Worm (Caenorhabditis elegans) whole organism, L3 larva: ENCODE data around the gene sri-21.

Experiments
- R02D3.7 ChIP-seq: fragments of 150-350 bp; optimal IDR thresholded peaks from 2 replicates; lab custom pipeline; 2014; ENCODE audit warnings: missing biosample characterization, missing genetic modification characterization
- ZK546.5 ChIP-seq: sonication (generic microtip); optimal IDR thresholded peaks from 2 replicates; lab custom pipeline; 2017; ENCODE audit warnings: missing biosample characterization, missing genetic modification characterization
- aly-2 ChIP-seq: fragments of 150-350 bp; optimal IDR thresholded peaks from 2 replicates; lab custom pipeline; 2014; ENCODE audit warnings: missing biosample characterization, missing genetic modification characterization
- ama-1 ChIP-seq: fragments of 150-350 bp; optimal IDR thresholded peaks from 2 replicates; lab custom pipeline; 2018
- ceh-28 ChIP-seq: fragments of 150-350 bp; optimal IDR thresholded peaks from 2 replicates; lab custom pipeline; 2014; ENCODE audit warnings: missing biosample characterization, missing genetic modification reagents, missing genetic modification characterization
- ceh-9 ChIP-seq: sonication (generic microtip); optimal IDR thresholded peaks from 2 replicates; lab custom pipeline; 2018; ENCODE audit warnings: missing biosample characterization, missing genetic modification characterization
- daf-12 ChIP-seq: fragments of 150-350 bp; optimal IDR thresholded peaks from 2 replicates; lab custom pipeline; 2014; ENCODE audit warnings: missing biosample characterization, missing genetic modification reagents, missing genetic modification characterization
- egl-27 ChIP-seq: sonication (generic microtip); optimal IDR thresholded peaks from 4 replicates; lab custom pipeline; 2017; ENCODE audit warnings: missing biosample characterization, missing genetic modification reagents, missing genetic modification characterization
- egl-5 ChIP-seq: fragments of 150-350 bp; optimal IDR thresholded peaks from 2 replicates; lab custom pipeline; 2017; ENCODE audit warnings: missing biosample characterization, missing genetic modification reagents, missing genetic modification characterization, inconsistent platforms
- elt-1 ChIP-seq: fragments of 150-350 bp; optimal IDR thresholded peaks from 2 replicates; lab custom pipeline; 2014; ENCODE audit warnings: missing biosample characterization, missing genetic modification characterization
- elt-2 ChIP-seq: sonication (generic microtip); optimal IDR thresholded peaks from 2 replicates; lab custom pipeline; 2016; ENCODE audit warnings: missing genetic modification reagents, mild to moderate bottlenecking, missing genetic modification characterization, missing compliant biosample characterization
- eor-1 ChIP-seq, 2 experiments: fragments of 150-350 bp; optimal IDR thresholded peaks; 2 replicates each; lab custom pipeline; 2014 to 2018; ENCODE audit warnings: missing biosample characterization in 2 of 2, missing genetic modification characterization in 2 of 2
- fkh-10 ChIP-seq: sonication (generic microtip); optimal IDR thresholded peaks from 2 replicates; lab custom pipeline; 2017; ENCODE audit warnings: missing biosample characterization, missing genetic modification reagents, missing genetic modification characterization
- fkh-2 ChIP-seq: fragments of 150-350 bp; optimal IDR thresholded peaks from 2 replicates; lab custom pipeline; 2014; ENCODE audit warnings: missing biosample characterization, missing genetic modification reagents, missing genetic modification characterization
- fos-1 ChIP-seq: fragments of 150-350 bp; optimal IDR thresholded peaks from 2 replicates; lab custom pipeline; 2014; ENCODE audit warnings: missing biosample characterization, missing genetic modification characterization
- hmg-11 ChIP-seq: sonication (generic microtip); optimal IDR thresholded peaks from 2 replicates; lab custom pipeline; 2016; ENCODE audit warnings: missing genetic modification characterization, missing compliant biosample characterization
- lin-15B ChIP-seq: fragments of 150-350 bp; optimal IDR thresholded peaks from 2 replicates; lab custom pipeline; 2014; ENCODE audit warnings: missing biosample characterization, missing genetic modification characterization
- lsy-12 ChIP-seq: sonication (generic microtip); optimal IDR thresholded peaks from 2 replicates; lab custom pipeline; 2016; ENCODE audit warnings: mild to moderate bottlenecking, missing genetic modification characterization, missing compliant biosample characterization
- nfya-1 ChIP-seq: sonication (generic microtip); optimal IDR thresholded peaks from 2 replicates; lab custom pipeline; 2017; ENCODE audit warnings: missing genetic modification characterization, mild to moderate bottlenecking, missing compliant biosample characterization, antibody characterized with exemption, moderate library complexity; ENCODE audit not compliant: insufficient read depth
- nhr-23 ChIP-seq: fragments of 150-350 bp; optimal IDR thresholded peaks from 2 replicates; lab custom pipeline; 2014; ENCODE audit warnings: missing biosample characterization, missing genetic modification reagents, missing genetic modification characterization
- nhr-237 ChIP-seq: fragments of 150-350 bp; optimal IDR thresholded peaks from 2 replicates; lab custom pipeline; 2014; ENCODE audit warnings: missing biosample characterization, missing genetic modification characterization
- nhr-28 ChIP-seq: fragments of 150-350 bp; optimal IDR thresholded peaks from 2 replicates; lab custom pipeline; 2014; ENCODE audit warnings: missing biosample characterization, missing genetic modification characterization
- nhr-43 ChIP-seq: sonication (generic microtip); optimal IDR thresholded peaks from 2 replicates; lab custom pipeline; 2016; ENCODE audit warnings: mild to moderate bottlenecking, missing genetic modification characterization, missing compliant biosample characterization; ENCODE audit not compliant: poor library complexity, severe bottlenecking
- nhr-77 ChIP-seq: fragments of 150-350 bp; optimal IDR thresholded peaks from 2 replicates; lab custom pipeline; 2014; ENCODE audit warnings: missing biosample characterization, missing genetic modification characterization
- pha-4 ChIP-seq: fragments of 150-350 bp; optimal IDR thresholded peaks from 2 replicates; lab custom pipeline; 2014; ENCODE audit warnings: missing biosample characterization, missing genetic modification reagents, missing genetic modification characterization
- pqm-1 ChIP-seq: fragments of 150-350 bp; optimal IDR thresholded peaks from 2 replicates; lab custom pipeline; 2017; ENCODE audit warnings: missing biosample characterization, missing genetic modification characterization, inconsistent platforms
- skn-1 ChIP-seq: fragments of 150-350 bp; optimal IDR thresholded peaks from 2 replicates; lab custom pipeline; 2014; ENCODE audit warnings: missing biosample characterization, missing genetic modification characterization
- tbx-2 ChIP-seq: sonication (generic microtip); optimal IDR thresholded peaks from 2 replicates; lab custom pipeline; 2016; ENCODE audit warnings: mild to moderate bottlenecking, missing genetic modification characterization, missing compliant biosample characterization
- unc-62 ChIP-seq: fragments of 150-350 bp; sonication (generic microtip); optimal IDR thresholded peaks from 4 replicates; lab custom pipeline; 2014; ENCODE audit warnings: missing biosample characterization, missing genetic modification reagents, missing genetic modification characterization
- zag-1 ChIP-seq: fragments of 150-350 bp; optimal IDR thresholded peaks from 2 replicates; lab custom pipeline; 2014; ENCODE audit warnings: missing biosample characterization, missing genetic modification characterization
- ztf-11 ChIP-seq: fragments of 150-350 bp; optimal IDR thresholded peaks from 2 replicates; lab custom pipeline; 2014; ENCODE audit warnings: missing biosample characterization, missing genetic modification characterization
- ztf-4 ChIP-seq: fragments of 150-350 bp; optimal IDR thresholded peaks from 2 replicates; lab custom pipeline; 2014; ENCODE audit warnings: missing biosample characterization, missing genetic modification characterization

Gene sri-21

ce11 chrV:3581643-3582042 lies 32.0 kb downstream of the sri-21 start:
- TF ChIP-seq fos-1 (tag; lab: Kevin White, UChicago) (no peak), nhr-28 (no peak), egl-27 (tag; lab: Kevin White, UChicago) (no peak), pha-4 (tag; lab: Kevin White, UChicago) (no peak), egl-5 (no peak), skn-1 (tag; lab: Kevin White, UChicago) (no peak), zag-1 (tag; lab: Kevin White, UChicago) (no peak), fkh-2 (tag; lab: Kevin White, UChicago) (no peak), daf-12 (no peak), nhr-77 (tag; lab: Kevin White, UChicago) (no peak), lin-15B (tag; lab: Kevin White, UChicago) (no peak), ceh-9 (no peak), fkh-10 (no peak), nhr-237 (tag; lab: Kevin White, UChicago) (no peak), unc-62 (GFP tag; lab: Kevin White, UChicago) (no peak), lsy-12 (tag; lab: Kevin White, UChicago) (no peak), ztf-4 (tag; lab: Kevin White, UChicago) (no peak), elt-2 (tag; lab: Kevin White, UChicago) (no peak), tbx-2 (tag; lab: Kevin White, UChicago) (no peak), nfya-1 (tag; lab: Kevin White, UChicago) (no peak)
- TF ChIP-seq, all 47 proteins: peak for 0

- peak; percentile 34 for TF ChIP-seq nfya-1 (tag; lab: Kevin White, UChicago)
- no peak for TF ChIP-seq nhr-237 (tag; lab: Kevin White, UChicago)
- TF ChIP-seq nhr-43, result peak; percentile 60
- no peak for TF ChIP-seq R02D3.7
- peak; percentile 6 for TF ChIP-seq elt-2 (tag; lab: Kevin White, UChicago)
- TF ChIP-seq eor-1 (tag; optimal IDR thresholded peaks at IDR 0.05; lab: Kevin White, UChicago), result no peak
- TF ChIP-seq ceh-28 (tag; lab: Kevin White, UChicago), result no peak
Measured at ce11 chrV:3582086-3582485, 32.4 kb downstream of the sri-21 start.

- TF ChIP-seq egl-27 (tag; lab: Kevin White, UChicago) (no peak), tbx-2 (tag; lab: Kevin White, UChicago) (no peak), ceh-9 (no peak), elt-1 (tag; lab: Kevin White, UChicago) (no peak), ama-1 (no peak), eor-1 (tag; optimal IDR thresholded peaks at IDR 0.05; lab: Kevin White, UChicago) (no peak), fkh-2 (tag; lab: Kevin White, UChicago) (no peak), pqm-1 (tag; lab: Kevin White, UChicago) (no peak)
- TF ChIP-seq, all 47 proteins: peak for 0
Measured at ce11 chrV:3582671-3583070, 33.0 kb downstream of the sri-21 start.

ce11 chrV:3583622-3584021 lies 34.0 kb downstream of the sri-21 start:
- no peak for TF ChIP-seq ztf-4 (tag; lab: Kevin White, UChicago)
- no peak for TF ChIP-seq ama-1
- no peak for TF ChIP-seq nhr-23 (tag; lab: Kevin White, UChicago)
- TF ChIP-seq nhr-77 (tag; lab: Kevin White, UChicago), result no peak
- TF ChIP-seq daf-12, result no peak
- no peak for TF ChIP-seq nfya-1 (tag; lab: Kevin White, UChicago)
- TF ChIP-seq ztf-11 (tag; lab: Kevin White, UChicago), result no peak
- no peak for TF ChIP-seq nhr-28
- no peak for TF ChIP-seq fos-1 (tag; lab: Kevin White, UChicago)
- TF ChIP-seq elt-2 (tag; lab: Kevin White, UChicago), result no peak

ce11 chrV:3585011-3585410 lies 35.4 kb downstream of the sri-21 start:
- TF ChIP-seq daf-12 (no peak), ama-1 (peak; percentile 15), aly-2 (tag; lab: Kevin White, UChicago) (peak; percentile 49)
- TF ChIP-seq, all 47 proteins: peak for 2

ce11 chrV:3586014-3586689 lies 36.5 kb downstream of the sri-21 start, which contains the start of the genes rpl-11.1 and T22F3.2:
Gene rpl-11.1, minus strand, starts transcription at chrV:3586064.
Gene T22F3.2, plus strand, starts transcription at chrV:3586639.
- TF ChIP-seq tbx-2 (tag; lab: Kevin White, UChicago) (no peak), ZK546.5 (tag; lab: Kevin White, UChicago) (no peak), pha-4 (tag; lab: Kevin White, UChicago) (peak; percentile 24), lsy-12 (tag; lab: Kevin White, UChicago) (no peak), skn-1 (tag; lab: Kevin White, UChicago) (no peak), nhr-43 (no peak), unc-62 (GFP tag; lab: Kevin White, UChicago) (no peak), hmg-11 (peak; percentile 25), nfya-1 (tag; lab: Kevin White, UChicago) (peak; percentile 47)
